Worm (Caenorhabditis elegans) whole organism, late embryonic: ENCODE data around the gene gsy-1.

Experiments
- C08G9.2 ChIP-seq: sonication (generic microtip); optimal IDR thresholded peaks from 2 replicates; lab custom pipeline; 2016; ENCODE audit warnings: mild to moderate bottlenecking, missing genetic modification characterization, moderate library complexity, missing compliant biosample characterization
- F13H6.1 ChIP-seq: sonication (generic microtip); optimal IDR thresholded peaks from 2 replicates; lab custom pipeline; 2016; ENCODE audit warnings: missing genetic modification characterization, missing compliant biosample characterization
- K09A11.1 ChIP-seq: sonication (generic microtip); optimal IDR thresholded peaks from 2 replicates; lab custom pipeline; 2017; ENCODE audit warnings: antibody characterized with exemption, mild to moderate bottlenecking, missing genetic modification characterization, missing compliant biosample characterization; ENCODE audit not compliant: insufficient read depth
- T23F11.4 ChIP-seq: fragments of 200-800 bp; sonication (Bioruptor generic); optimal IDR thresholded peaks from 2 replicates; lab custom pipeline; 2018; ENCODE audit warnings: mild to moderate bottlenecking, missing genetic modification characterization, missing compliant biosample characterization
- ahr-1 ChIP-seq: sonication (generic microtip); optimal IDR thresholded peaks from 2 replicates; lab custom pipeline; 2016; ENCODE audit warnings: missing genetic modification characterization, missing compliant biosample characterization
- ama-1 ChIP-seq: fragments of 150-350 bp; optimal IDR thresholded peaks from 2 replicates; lab custom pipeline; 2014
- ceh-18 ChIP-seq: sonication (generic microtip); optimal IDR thresholded peaks from 2 replicates; lab custom pipeline; 2016; ENCODE audit warnings: missing genetic modification characterization, missing compliant biosample characterization
- ceh-19 ChIP-seq: fragments of 200-800 bp; sonication (Bioruptor generic); optimal IDR thresholded peaks from 2 replicates; lab custom pipeline; 2018; ENCODE audit warnings: mild to moderate bottlenecking, missing genetic modification characterization, missing compliant biosample characterization
- ceh-24 ChIP-seq: sonication (generic microtip); optimal IDR thresholded peaks from 2 replicates; lab custom pipeline; 2016; ENCODE audit warnings: mild to moderate bottlenecking, missing genetic modification characterization, missing compliant biosample characterization
- ceh-30 ChIP-seq: fragments of 150-350 bp; optimal IDR thresholded peaks from 2 replicates; lab custom pipeline; 2014; ENCODE audit warnings: missing biosample characterization, missing genetic modification characterization
- ceh-45 ChIP-seq: fragments of 200-800 bp; sonication (Bioruptor generic); IDR thresholded peaks from 2 replicates; pipeline ENCODE4 v1.3.6; 2022; ENCODE audit warnings: missing genetic modification reagents, missing genetic modification characterization, missing compliant biosample characterization
- ceh-6 ChIP-seq: fragments of 200-800 bp; sonication (Bioruptor generic); optimal IDR thresholded peaks from 2 replicates; lab custom pipeline; 2018; ENCODE audit warnings: mild to moderate bottlenecking, missing genetic modification characterization, missing compliant biosample characterization
- ceh-9 ChIP-seq: sonication (generic microtip); optimal IDR thresholded peaks from 2 replicates; lab custom pipeline; 2016; ENCODE audit warnings: mild to moderate bottlenecking, missing genetic modification characterization, inconsistent platforms, missing compliant biosample characterization
- dmd-4 ChIP-seq: sonication (generic microtip); optimal IDR thresholded peaks from 2 replicates; lab custom pipeline; 2016; ENCODE audit warnings: borderline replicate concordance, missing genetic modification characterization, missing compliant biosample characterization
- elt-2 ChIP-seq: sonication (generic microtip); optimal IDR thresholded peaks from 2 replicates; lab custom pipeline; 2016; ENCODE audit warnings: missing genetic modification reagents, missing genetic modification characterization, missing compliant biosample characterization
- elt-4 ChIP-seq: sonication (generic microtip); optimal IDR thresholded peaks from 2 replicates; lab custom pipeline; 2016; ENCODE audit warnings: missing genetic modification characterization, missing compliant biosample characterization
- ets-4 ChIP-seq: sonication (generic microtip); optimal IDR thresholded peaks from 2 replicates; lab custom pipeline; 2016; ENCODE audit warnings: missing genetic modification characterization, missing compliant biosample characterization
- fkh-6 ChIP-seq: sonication (generic microtip); optimal IDR thresholded peaks from 2 replicates; lab custom pipeline; 2016; ENCODE audit warnings: missing genetic modification characterization, missing compliant biosample characterization
- gmeb-2 ChIP-seq: sonication (generic microtip); optimal IDR thresholded peaks from 2 replicates; lab custom pipeline; 2016; ENCODE audit warnings: missing genetic modification characterization, inconsistent platforms, missing compliant biosample characterization
- hlh-15 ChIP-seq: sonication (generic microtip); optimal IDR thresholded peaks from 2 replicates; lab custom pipeline; 2016; ENCODE audit warnings: missing genetic modification characterization, missing compliant biosample characterization
- hlh-30 ChIP-seq: sonication (generic microtip); optimal IDR thresholded peaks from 2 replicates; lab custom pipeline; 2017; ENCODE audit warnings: antibody characterized with exemption, missing genetic modification characterization, missing compliant biosample characterization; ENCODE audit not compliant: insufficient read depth
- hlh-6 ChIP-seq: sonication (generic microtip); optimal IDR thresholded peaks from 2 replicates; lab custom pipeline; 2016; ENCODE audit warnings: missing genotype, missing genetic modification characterization, missing compliant biosample characterization
- mec-3 ChIP-seq: sonication (generic microtip); optimal IDR thresholded peaks from 2 replicates; lab custom pipeline; 2016; ENCODE audit warnings: borderline replicate concordance, missing genetic modification characterization, missing compliant biosample characterization
- nhr-232 ChIP-seq: sonication (generic microtip); optimal IDR thresholded peaks from 2 replicates; lab custom pipeline; 2016; ENCODE audit warnings: missing genetic modification characterization, missing compliant biosample characterization
- npax-4 ChIP-seq: sonication (generic microtip); optimal IDR thresholded peaks from 2 replicates; lab custom pipeline; 2016; ENCODE audit warnings: missing genetic modification characterization, missing compliant biosample characterization
- odd-2 ChIP-seq: sonication (generic microtip); optimal IDR thresholded peaks from 2 replicates; lab custom pipeline; 2017; ENCODE audit warnings: antibody characterized with exemption, mild to moderate bottlenecking, missing genetic modification characterization, missing compliant biosample characterization
- pag-3 ChIP-seq: sonication (generic microtip); optimal IDR thresholded peaks from 2 replicates; lab custom pipeline; 2016; ENCODE audit warnings: missing compliant biosample characterization, missing genetic modification characterization, borderline replicate concordance
- pha-2 ChIP-seq: sonication (generic microtip); optimal IDR thresholded peaks from 2 replicates; lab custom pipeline; 2017; ENCODE audit warnings: mild to moderate bottlenecking, missing genetic modification characterization, missing compliant biosample characterization
- pros-1 ChIP-seq: fragments of 150-350 bp; optimal IDR thresholded peaks from 2 replicates; lab custom pipeline; 2014; ENCODE audit warnings: missing biosample characterization, missing genetic modification reagents, missing genetic modification characterization
- ref-2 ChIP-seq: sonication (generic microtip); optimal IDR thresholded peaks from 2 replicates; lab custom pipeline; 2016; ENCODE audit warnings: missing genetic modification characterization, missing compliant biosample characterization
- rnt-1 ChIP-seq: sonication (generic microtip); optimal IDR thresholded peaks from 2 replicates; lab custom pipeline; 2016; ENCODE audit warnings: missing genetic modification characterization, missing compliant biosample characterization
- sox-2 ChIP-seq: fragments of 200-800 bp; sonication (Bioruptor generic); IDR thresholded peaks from 2 replicates; pipeline ENCODE4 v1.3.6; 2022; ENCODE audit warnings: missing genetic modification reagents, missing genetic modification characterization, missing compliant biosample characterization
- syd-9 ChIP-seq: sonication (generic microtip); optimal IDR thresholded peaks from 2 replicates; lab custom pipeline; 2016; ENCODE audit warnings: mild to moderate bottlenecking, missing genetic modification characterization, moderate library complexity, missing compliant biosample characterization
- tbx-7 ChIP-seq: sonication (generic microtip); optimal IDR thresholded peaks from 2 replicates; lab custom pipeline; 2016; ENCODE audit warnings: missing genotype, missing genetic modification characterization, missing compliant biosample characterization
- unc-3 ChIP-seq, 2 experiments: fragments of 200-800 bp in 1 of 2; sonication (Bioruptor generic) in 1 of 2; sonication (generic microtip) in 1 of 2; conservative IDR thresholded peaks in 1 of 2; optimal IDR thresholded peaks in 1 of 2; 2 replicates each; pipeline versions ENCODE4 v1.3.6 to Lab custom; 2016 to 2022; ENCODE audit warnings: missing compliant biosample characterization in 2 of 2, missing genetic modification characterization in 2 of 2, missing genetic modification reagents in 1 of 2
- zip-5 ChIP-seq: sonication (generic microtip); optimal IDR thresholded peaks from 2 replicates; lab custom pipeline; 2016; ENCODE audit warnings: missing genetic modification characterization, missing compliant biosample characterization

Gene gsy-1

DNA sequence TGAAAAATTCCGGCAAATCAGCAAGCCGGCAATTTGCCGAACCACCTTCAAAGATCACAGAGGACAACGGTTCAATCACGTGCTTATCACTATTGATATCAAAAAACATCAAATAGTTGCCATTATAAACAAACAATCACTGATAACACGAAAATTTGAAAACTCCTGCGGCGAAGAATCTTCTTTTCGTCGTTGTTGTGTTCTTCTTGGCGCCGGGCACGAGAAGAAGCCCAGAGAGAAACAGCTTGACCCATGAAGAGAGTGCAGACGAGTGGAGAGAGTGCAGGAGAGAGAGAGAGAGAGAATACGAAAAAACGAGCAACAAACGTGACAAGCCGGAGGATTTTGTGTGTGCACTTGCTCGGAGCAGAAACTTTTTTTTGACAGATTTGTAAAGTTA lies 776 bp upstream of the gsy-1 start:
- TF ChIP-seq ceh-18 (tag; lab: Kevin White, UChicago) (peak; percentile 37), elt-2 (tag; lab: Kevin White, UChicago) (peak; percentile 36), ceh-24 (tag; lab: Kevin White, UChicago) (no peak), hlh-30 (peak; percentile 21)

DNA sequence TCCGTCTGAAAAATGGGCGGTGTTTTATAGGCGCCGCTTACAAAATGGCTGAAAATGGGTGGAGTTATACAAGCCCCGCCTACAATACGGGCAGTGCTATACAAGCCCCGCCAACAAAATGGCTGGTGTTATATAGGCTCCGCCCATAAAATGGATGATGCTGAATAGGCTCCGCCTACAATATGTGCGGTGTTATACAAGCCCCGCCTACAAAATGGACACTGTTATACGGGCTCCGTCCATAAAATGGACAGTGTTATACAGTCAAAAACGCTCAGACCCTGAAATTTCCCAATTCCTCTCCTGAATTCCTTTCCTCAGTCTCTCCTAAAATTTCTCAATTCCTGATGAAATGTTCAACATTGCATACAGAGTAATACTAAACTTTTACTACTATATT lies 11.8 kb downstream of the gsy-1 start:
- no peak for TF ChIP-seq ceh-6
- no peak for TF ChIP-seq dmd-4 (tag; lab: Kevin White, UChicago)
- no peak for TF ChIP-seq ref-2
- TF ChIP-seq mec-3 (tag; lab: Kevin White, UChicago), result no peak
- no peak for TF ChIP-seq ahr-1 (tag; lab: Kevin White, UChicago)
- TF ChIP-seq odd-2 (tag; lab: Kevin White, UChicago), result no peak
- TF ChIP-seq npax-4, result no peak
- no peak for TF ChIP-seq K09A11.1 (tag; lab: Kevin White, UChicago)
- no peak for TF ChIP-seq nhr-232 (tag; lab: Kevin White, UChicago)
- no peak for TF ChIP-seq pag-3 (tag; lab: Kevin White, UChicago)

DNA sequence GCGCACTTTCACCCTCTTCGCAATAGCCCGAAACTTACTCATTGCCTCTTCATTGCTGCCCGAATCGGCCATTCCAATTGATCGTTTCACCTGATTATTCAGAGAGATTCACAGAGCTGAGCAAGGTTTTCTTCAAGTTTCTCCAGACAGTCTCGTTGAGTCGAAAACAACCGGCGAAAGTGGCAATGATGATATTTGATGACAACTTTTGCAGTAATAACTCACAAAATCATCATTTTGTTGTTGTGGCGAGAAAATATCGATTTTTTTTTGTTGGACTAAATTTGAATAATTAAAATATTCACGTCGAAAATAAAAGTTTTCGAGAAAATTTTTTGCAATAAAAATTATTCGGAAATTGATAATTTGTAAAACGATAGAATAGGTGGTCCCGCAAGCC lies 12.3 kb downstream of the gsy-1 start, which contains the start of gene snf-5:
TSS of gene snf-5 (minus strand) at position 182 of the 400 bp plus-strand sequence.
- TF ChIP-seq ceh-19 (GFP tag; lab: Kevin White, UChicago) (no peak), tbx-7 (tag; lab: Kevin White, UChicago) (no peak), ceh-18 (tag; lab: Kevin White, UChicago) (no peak), ceh-45 (no peak), pag-3 (tag; lab: Kevin White, UChicago) (no peak), rnt-1 (tag; lab: Kevin White, UChicago) (no peak), ahr-1 (tag; lab: Kevin White, UChicago) (no peak), fkh-6 (tag; lab: Kevin White, UChicago) (no peak), C08G9.2 (no peak), K09A11.1 (tag; lab: Kevin White, UChicago) (no peak), ets-4 (tag; lab: Kevin White, UChicago) (no peak), unc-3 (GFP tag; conservative IDR thresholded peaks at IDR 0.05; lab: Robert Waterston, UW) (no peak), unc-3 (tag; optimal IDR thresholded peaks at IDR 0.05; lab: Kevin White, UChicago) (no peak)

DNA sequence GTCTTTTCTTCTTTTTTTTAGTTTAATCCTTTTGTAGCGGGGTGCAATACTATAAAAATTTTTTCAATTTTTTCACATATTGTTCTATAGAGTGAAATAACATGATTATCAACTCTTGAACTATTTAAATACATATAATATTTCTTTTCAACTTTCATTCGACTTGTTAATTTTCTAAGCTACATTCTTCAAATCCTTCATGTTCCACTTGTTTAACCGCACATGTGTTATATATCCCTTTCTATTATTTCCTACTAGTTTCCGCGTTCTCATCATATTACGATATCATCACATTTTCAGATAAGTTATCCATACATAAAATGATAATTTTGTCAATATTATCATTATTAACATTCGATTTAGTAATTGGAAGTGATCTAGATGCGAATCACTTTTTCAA lies 22.0 kb downstream of the gsy-1 start, which contains the start of gene Y46G5A.29:
TSS of gene Y46G5A.29 (plus strand) at position 301 of the 400 bp plus-strand sequence.
- no peak for TF ChIP-seq gmeb-2 (tag; lab: Kevin White, UChicago)
- TF ChIP-seq K09A11.1 (tag; lab: Kevin White, UChicago), result no peak
- TF ChIP-seq sox-2 (GFP tag; lab: Robert Waterston, UW), result no peak
- no peak for TF ChIP-seq ceh-18 (tag; lab: Kevin White, UChicago)
- TF ChIP-seq ref-2, result no peak
- TF ChIP-seq syd-9 (tag; lab: Kevin White, UChicago), result no peak
- TF ChIP-seq pros-1, result no peak
- TF ChIP-seq ceh-9 (tag; lab: Kevin White, UChicago), result no peak
- no peak for TF ChIP-seq tbx-7 (tag; lab: Kevin White, UChicago)
- TF ChIP-seq hlh-6, result no peak
- TF ChIP-seq ahr-1 (tag; lab: Kevin White, UChicago), result no peak
- no peak for TF ChIP-seq zip-5 (tag; lab: Kevin White, UChicago)
- no peak for TF ChIP-seq ceh-30 (tag; lab: Kevin White, UChicago)
- TF ChIP-seq pha-2 (tag; lab: Kevin White, UChicago), result no peak
- no peak for TF ChIP-seq hlh-15 (tag; lab: Kevin White, UChicago)
- TF ChIP-seq elt-4, result no peak

DNA sequence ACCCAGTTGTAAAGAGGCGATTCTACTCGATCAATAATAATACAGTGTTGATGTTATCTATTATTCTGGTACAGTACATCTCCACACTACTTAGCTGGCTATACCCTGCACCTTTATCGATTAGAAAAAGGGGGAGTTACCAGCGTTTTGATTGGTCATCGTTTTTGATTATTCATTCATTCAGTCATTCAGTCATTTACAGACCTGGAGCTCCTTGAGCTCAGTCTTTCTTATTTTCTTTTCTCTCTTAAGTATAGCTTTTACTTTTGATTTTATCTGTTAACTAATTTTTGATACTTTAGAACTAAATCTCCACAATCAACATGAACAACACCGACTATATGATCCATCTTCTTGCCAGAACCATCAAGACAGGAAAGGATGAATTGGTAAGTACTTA lies 27.8 kb downstream of the gsy-1 start, which contains the start of gene Y46G5A.28:
TSS of gene Y46G5A.28 (plus strand) at position 301 of the 400 bp plus-strand sequence.
- TF ChIP-seq pros-1 (no peak), T23F11.4 (GFP tag; lab: Kevin White, UChicago) (no peak), elt-4 (no peak), ama-1 (lab: Kevin White, UChicago) (no peak), F13H6.1 (no peak), sox-2 (GFP tag; lab: Robert Waterston, UW) (no peak)
